Fruit fly (Drosophila melanogaster) whole organism, embryonic: ENCODE data around the gene Cbp20.
A peak's percentile ranks its signal among the peaks of the same experiment; 100 is the strongest.

ENCODE experiments used
- CG10431 ChIP-seq: fragments of 200-800 bp; sonication (Bioruptor generic); optimal IDR thresholded peaks from 3 replicates; lab custom pipeline; 2018; ENCODE audit warnings: missing biosample characterization, mild to moderate bottlenecking, missing genetic modification characterization
- CG10543 ChIP-seq: fragments of 200-800 bp; sonication (Bioruptor generic); optimal IDR thresholded peaks from 3 replicates; lab custom pipeline; 2017; ENCODE audit warnings: missing biosample characterization, mild to moderate bottlenecking, missing genetic modification characterization, moderate library complexity
- CG10565 ChIP-seq: fragments of 200-800 bp; sonication (Bioruptor generic); optimal IDR thresholded peaks from 3 replicates; lab custom pipeline; 2016; ENCODE audit warnings: missing biosample characterization, mild to moderate bottlenecking, missing genetic modification characterization
- CG11085 ChIP-seq: fragments of 200-800 bp; sonication (Bioruptor generic); IDR thresholded peaks from 2 replicates; pipeline ENCODE4 v1.3.6; 2022; ENCODE audit warnings: missing biosample characterization, missing genetic modification characterization
- CG12155 ChIP-seq: fragments of 200-800 bp; sonication (Bioruptor generic); optimal IDR thresholded peaks from 3 replicates; lab custom pipeline; 2016; ENCODE audit warnings: missing biosample characterization, missing genetic modification characterization
- CG13296 ChIP-seq: fragments of 200-800 bp; sonication (Bioruptor generic); optimal IDR thresholded peaks from 3 replicates; lab custom pipeline; 2018; ENCODE audit warnings: missing biosample characterization, mild to moderate bottlenecking, missing genetic modification characterization
- CG14965 ChIP-seq: fragments of 200-800 bp; sonication (Bioruptor generic); optimal IDR thresholded peaks from 2 replicates; lab custom pipeline; 2016; ENCODE audit warnings: missing biosample characterization, missing genetic modification characterization, borderline replicate concordance
- CG15269 ChIP-seq: fragments of 200-800 bp; sonication (Bioruptor generic); optimal IDR thresholded peaks from 2 replicates; lab custom pipeline; 2018; ENCODE audit warnings: missing biosample characterization, mild to moderate bottlenecking, missing genetic modification characterization, moderate library complexity
- CG15514 ChIP-seq: fragments of 200-800 bp; sonication (Bioruptor generic); optimal IDR thresholded peaks from 3 replicates; lab custom pipeline; 2017; ENCODE audit warnings: missing biosample characterization, missing genetic modification characterization, mild to moderate bottlenecking, moderate library complexity, missing genetic modification reagents
- CG1647 ChIP-seq: fragments of 200-800 bp; sonication (Bioruptor generic); optimal IDR thresholded peaks from 3 replicates; lab custom pipeline; 2016; ENCODE audit warnings: missing biosample characterization, missing genetic modification characterization
- CG17186 ChIP-seq: fragments of 200-800 bp; sonication (Bioruptor generic); optimal IDR thresholded peaks from 3 replicates; lab custom pipeline; 2017; ENCODE audit warnings: missing biosample characterization, missing genetic modification reagents, missing genetic modification characterization
- CG17829 ChIP-seq: fragments of 200-800 bp; optimal IDR thresholded peaks from 2 replicates; lab custom pipeline; 2019; ENCODE audit warnings: missing biosample characterization, mild to moderate bottlenecking, missing genetic modification characterization, moderate library complexity
- CG31388 ChIP-seq: fragments of 200-800 bp; sonication (Bioruptor generic); optimal IDR thresholded peaks from 2 replicates; lab custom pipeline; 2016; ENCODE audit warnings: missing biosample characterization, missing genetic modification characterization
- CG4360 ChIP-seq: fragments of 200-800 bp; sonication (Bioruptor generic); IDR thresholded peaks from 2 replicates; pipeline ENCODE4 v1.3.6; 2022; ENCODE audit warnings: missing biosample characterization, missing genetic modification characterization
- CG6791 ChIP-seq: fragments of 200-800 bp; sonication (Bioruptor generic); IDR thresholded peaks from 3 replicates; pipeline ENCODE4 v1.3.6; 2022; ENCODE audit warnings: missing biosample characterization, missing genetic modification characterization; ENCODE audit not compliant: partially characterized antibody
- CG8089 ChIP-seq: fragments of 200-800 bp; sonication (Bioruptor generic); optimal IDR thresholded peaks from 3 replicates; lab custom pipeline; 2016; ENCODE audit warnings: missing biosample characterization, missing genetic modification characterization
- CG8388 ChIP-seq: fragments of 200-800 bp; sonication (Bioruptor generic); optimal IDR thresholded peaks from 2 replicates; lab custom pipeline; 2019; ENCODE audit warnings: missing biosample characterization, mild to moderate bottlenecking, missing genetic modification characterization, moderate library complexity
- CG9932 ChIP-seq: fragments of 200-800 bp; sonication (Bioruptor generic); IDR thresholded peaks from 2 replicates; pipeline ENCODE4 v1.3.6; 2022; ENCODE audit warnings: missing biosample characterization, missing genetic modification characterization
- D19A ChIP-seq: fragments of 200-800 bp; optimal IDR thresholded peaks from 3 replicates; lab custom pipeline; 2019; ENCODE audit warnings: missing biosample characterization, mild to moderate bottlenecking, missing genetic modification characterization, moderate library complexity
- Dfd ChIP-seq, 2 experiments: fragments of >200 bp; optimal IDR thresholded peaks; 2 replicates each; lab custom pipeline; 2017; ENCODE audit warnings: missing biosample characterization in 2 of 2, missing genetic modification characterization in 2 of 2
- Dip3 ChIP-seq: fragments of 200-800 bp; sonication (Bioruptor generic); optimal IDR thresholded peaks from 3 replicates; lab custom pipeline; 2016; ENCODE audit warnings: missing biosample characterization, missing genetic modification characterization
- Dp ChIP-seq: fragments of 200-800 bp; sonication (Bioruptor generic); optimal IDR thresholded peaks from 2 replicates; lab custom pipeline; 2018; ENCODE audit warnings: missing biosample characterization, mild to moderate bottlenecking, missing genetic modification characterization, moderate library complexity
- E2f2 ChIP-seq: fragments of 200-800 bp; sonication (Bioruptor generic); IDR thresholded peaks from 2 replicates; pipeline ENCODE4 v1.3.6; 2022; ENCODE audit warnings: missing biosample characterization, missing genetic modification characterization
- Ets65A ChIP-seq: fragments of 200-800 bp; sonication (Bioruptor generic); peaks from one replicate; lab custom pipeline; 2016; ENCODE audit warnings: missing biosample characterization, missing genetic modification characterization
- HLH4C ChIP-seq: fragments of 200-800 bp; sonication (Bioruptor generic); IDR thresholded peaks from 3 replicates; pipeline ENCODE4 v1.3.6; 2022; ENCODE audit warnings: missing biosample characterization, missing genetic modification characterization; ENCODE audit not compliant: partially characterized antibody
- HLHmδ ChIP-seq: fragments of 200-800 bp; sonication (Bioruptor generic); optimal IDR thresholded peaks from 2 replicates; lab custom pipeline; 2018; ENCODE audit warnings: missing biosample characterization, mild to moderate bottlenecking, missing genetic modification characterization, moderate library complexity
- Hmx ChIP-seq: fragments of 200-800 bp; sonication (Bioruptor generic); optimal IDR thresholded peaks from 2 replicates; lab custom pipeline; 2016; ENCODE audit warnings: missing biosample characterization, missing genetic modification characterization
- Mes4 ChIP-seq: fragments of 200-800 bp; sonication (Bioruptor generic); optimal IDR thresholded peaks from 2 replicates; lab custom pipeline; 2016; ENCODE audit warnings: missing biosample characterization, missing genetic modification characterization
- NFAT ChIP-seq: fragments of 200-800 bp; sonication (Bioruptor generic); IDR thresholded peaks from 2 replicates; pipeline ENCODE4 v1.3.6; 2022; ENCODE audit warnings: missing biosample characterization, missing genetic modification characterization
- Ptx1 ChIP-seq: fragments of 200-800 bp; sonication (Bioruptor generic); IDR thresholded peaks from 2 replicates; pipeline ENCODE4 v1.3.6; 2022; ENCODE audit warnings: missing biosample characterization, missing genetic modification characterization
- Ravus ChIP-seq: fragments of 200-800 bp; sonication (Bioruptor generic); IDR thresholded peaks from 2 replicates; pipeline ENCODE4 v1.3.6; 2022; ENCODE audit warnings: missing biosample characterization, missing genetic modification characterization
- Rfx ChIP-seq: fragments of 200-800 bp; sonication (Bioruptor generic); IDR thresholded peaks from 2 replicates; pipeline ENCODE4 v1.3.6; 2022; ENCODE audit warnings: missing biosample characterization, missing genetic modification characterization
- Sry-β ChIP-seq: fragments of 200-800 bp; sonication (Bioruptor generic); optimal IDR thresholded peaks from 2 replicates; lab custom pipeline; 2018; ENCODE audit warnings: missing biosample characterization, mild to moderate bottlenecking, missing genetic modification characterization, moderate library complexity
- Trl ChIP-seq, 3 experiments: fragments of >200 bp in 2 of 3; fragments of 200-800 bp in 1 of 3; sonication (Bioruptor generic) in 1 of 3; optimal IDR thresholded peaks; 2 replicates in 1 of 3; 3 replicates in 2 of 3; lab custom pipeline; 2016 to 2017; ENCODE audit warnings: missing biosample characterization in 1 of 3, missing genetic modification characterization in 1 of 3
- ase ChIP-seq: fragments of 200-800 bp; sonication (Bioruptor generic); IDR thresholded peaks from 3 replicates; pipeline ENCODE4 v1.3.6; 2022; ENCODE audit warnings: missing biosample characterization, missing genetic modification characterization
- br ChIP-seq: fragments of >200 bp; optimal IDR thresholded peaks from 2 replicates; lab custom pipeline; 2017
- chm ChIP-seq: fragments of 200-800 bp; sonication (Bioruptor generic); IDR thresholded peaks from 2 replicates; pipeline ENCODE4 v1.3.6; 2022; ENCODE audit warnings: missing biosample characterization, missing genetic modification characterization
- crp ChIP-seq, 2 experiments: fragments of 200-800 bp; sonication (Bioruptor generic); optimal IDR thresholded peaks; 2 replicates in 1 of 2; 3 replicates in 1 of 2; lab custom pipeline; 2017; ENCODE audit warnings: missing biosample characterization in 2 of 2, missing genetic modification characterization in 2 of 2, mild to moderate bottlenecking in 1 of 2, moderate library complexity in 1 of 2
- gfzf ChIP-seq: fragments of 200-800 bp; sonication (Bioruptor generic); optimal IDR thresholded peaks from 2 replicates; lab custom pipeline; 2016; ENCODE audit warnings: missing biosample characterization, mild to moderate bottlenecking, missing genetic modification characterization, moderate library complexity
- hb ChIP-seq: fragments of 200-800 bp; sonication (Bioruptor generic); IDR thresholded peaks from 3 replicates; pipeline ENCODE4 v1.3.6; 2022; ENCODE audit warnings: missing biosample characterization, missing genetic modification characterization; ENCODE audit not compliant: partially characterized antibody
- hbn ChIP-seq: fragments of 200-800 bp; sonication (Bioruptor generic); IDR thresholded peaks from 2 replicates; pipeline ENCODE4 v1.3.6; 2022; ENCODE audit warnings: missing biosample characterization, missing genetic modification characterization; ENCODE audit not compliant: partially characterized antibody
- ken ChIP-seq: fragments of 200-800 bp; sonication (Bioruptor generic); IDR thresholded peaks from 3 replicates; pipeline ENCODE4 v1.3.6; 2022; ENCODE audit warnings: missing biosample characterization, missing genetic modification characterization
- klu ChIP-seq: fragments of 200-800 bp; sonication (Bioruptor generic); IDR thresholded peaks from 2 replicates; pipeline ENCODE4 v1.3.6; 2022; ENCODE audit warnings: missing biosample characterization, missing genetic modification characterization
- lilli ChIP-seq: fragments of 200-800 bp; sonication (Bioruptor generic); optimal IDR thresholded peaks from 3 replicates; lab custom pipeline; 2016; ENCODE audit warnings: missing biosample characterization, missing genetic modification characterization
- onecut ChIP-seq: fragments of 200-800 bp; sonication (Bioruptor generic); IDR thresholded peaks from 2 replicates; pipeline ENCODE4 v1.3.6; 2022; ENCODE audit warnings: missing biosample characterization, missing genetic modification characterization
- salm ChIP-seq: fragments of 200-800 bp; sonication (Bioruptor generic); optimal IDR thresholded peaks from 2 replicates; lab custom pipeline; 2018; ENCODE audit warnings: missing biosample characterization, mild to moderate bottlenecking, missing genetic modification characterization
- sd ChIP-seq: fragments of 200-800 bp; sonication (Bioruptor generic); optimal IDR thresholded peaks from 3 replicates; lab custom pipeline; 2018; ENCODE audit warnings: missing biosample characterization, mild to moderate bottlenecking, missing genetic modification characterization, moderate library complexity
- twi ChIP-seq: fragments of 200-800 bp; optimal IDR thresholded peaks from 2 replicates; lab custom pipeline; 2019; ENCODE audit warnings: missing biosample characterization, mild to moderate bottlenecking, missing genetic modification characterization, moderate library complexity
- vvl ChIP-seq: fragments of 200-800 bp; sonication (Bioruptor generic); IDR thresholded peaks from 2 replicates; pipeline ENCODE4 v1.3.6; 2022; ENCODE audit warnings: missing biosample characterization, missing genetic modification characterization

Cbp20 gene

dm6 chr3R:18167173-18167415 is 2.6 kb downstream of the Cbp20 start, which contains the start of the genes CG7215 and Prx5 (continued):
- TF ChIP-seq CG1647 (GFP tag; lab: Kevin White, UChicago) (no peak), klu (no peak), Ptx1 (GFP tag; lab: Robert Waterston, UW) (peak; percentile 31; the same call in 1 of the 2 replicates), CG9932 (peak; percentile 26; the same call in 1 of the 2 replicates), twi (tag; lab: Kevin White, UChicago) (no peak), D19A (tag; lab: Kevin White, UChicago) (peak; percentile 18), vvl (GFP tag; lab: Robert Waterston, UW) (peak; percentile 7; the same call in 1 of the 2 replicates), Rfx (peak; percentile 12; the same call in 1 of the 2 replicates), E2f2 (peak; percentile 9; the same call in 1 of the 2 replicates)

- TF ChIP-seq HLHmδ (GFP tag; lab: Kevin White, UChicago) (no peak), sd (peak; percentile 30), CG13296 (GFP tag; lab: Kevin White, UChicago) (no peak), HLH4C (GFP tag; lab: Robert Waterston, UW) (no peak), ken (GFP tag; lab: Robert Waterston, UW) (no peak), CG4360 (no peak), Mes4 (no peak), chm (GFP tag; lab: Robert Waterston, UW) (no peak), NFAT (peak; percentile 50; the same call in 1 of the 2 replicates), onecut (no peak), CG15269 (tag; lab: Kevin White, UChicago) (no peak), CG9932 (peak; percentile 53), CG10543 (GFP tag; lab: Kevin White, UChicago) (peak; percentile 9), hb (no peak), Dip3 (GFP tag; lab: Kevin White, UChicago) (no peak), ase (no peak), crp (GFP tag; optimal IDR thresholded peaks at IDR 0.05; lab: Kevin White, UChicago) (no peak), CG15514 (peak; percentile 79), Hmx (GFP tag; lab: Kevin White, UChicago) (no peak), CG17186 (GFP tag; lab: Kevin White, UChicago) (no peak), CG11085 (GFP tag; lab: Robert Waterston, UW) (no peak), CG10431 (GFP tag; lab: Kevin White, UChicago) (no peak), Dfd (GFP tag; optimal IDR thresholded peaks at IDR 0.05; lab: Kevin White, UChicago) (no peak), CG17829 (tag; lab: Kevin White, UChicago) (peak; percentile 20), salm (no peak), CG10565 (GFP tag; lab: Kevin White, UChicago) (no peak), Ravus (GFP tag; lab: Robert Waterston, UW) (no peak), Sry-β (GFP tag; lab: Kevin White, UChicago) (no peak), CG12155 (GFP tag; lab: Kevin White, UChicago) (peak; percentile 24), lilli (peak; percentile 18), CG6791 (GFP tag; lab: Robert Waterston, UW) (no peak), Ets65A (GFP tag; lab: Kevin White, UChicago) (no peak), CG8388 (GFP tag; lab: Kevin White, UChicago) (no peak), gfzf (GFP tag; lab: Kevin White, UChicago) (no peak), CG31388 (GFP tag; lab: Kevin White, UChicago) (no peak), Dp (GFP tag; lab: Kevin White, UChicago) (no peak), br (lab: Kevin White, UChicago) (no peak), Trl (optimal IDR thresholded peaks at IDR 0.05; lab: Kevin White, UChicago) (no peak), Trl (GFP tag; optimal IDR thresholded peaks at IDR 0.05; lab: Kevin White, UChicago) (no peak), CG14965 (GFP tag; lab: Kevin White, UChicago) (no peak), hbn (GFP tag; lab: Robert Waterston, UW) (no peak), CG8089 (no peak)
Observed at dm6 chr3R:18167416-18168237, 3.2 kb downstream of the Cbp20 start, which contains the start of gene wrd. TSS of gene wrd (plus strand) at chr3R:18167757.
